Worm (Caenorhabditis elegans) whole organism, young adult: ENCODE measurements around the gene set-2.

Source experiments
- B0035.1 ChIP-seq: sonication (generic microtip); optimal IDR thresholded peaks from 2 replicates; lab custom pipeline; 2016; ENCODE audit warnings: missing genetic modification characterization, mild to moderate bottlenecking, missing compliant biosample characterization, missing genotype, missing genetic modification reagents
- C17E4.6 ChIP-seq: fragments of 200-800 bp; sonication (Bioruptor generic); IDR thresholded peaks from 2 replicates; pipeline ENCODE4 v1.3.6; 2022; ENCODE audit warnings: missing genetic modification reagents, missing genetic modification characterization, missing compliant biosample characterization
- D2030.7 ChIP-seq: fragments of 200-800 bp; sonication (Bioruptor generic); IDR thresholded peaks from 2 replicates; pipeline ENCODE4 v1.3.6; 2022; ENCODE audit warnings: missing genetic modification reagents, missing genetic modification characterization, missing compliant biosample characterization
- F37B4.10 ChIP-seq: fragments of 200-800 bp; sonication (Bioruptor generic); IDR thresholded peaks from 2 replicates; pipeline ENCODE4 v1.3.6; 2022; ENCODE audit warnings: missing genetic modification characterization, missing compliant biosample characterization
- F49E8.2 ChIP-seq: sonication (generic microtip); optimal IDR thresholded peaks from 3 replicates; lab custom pipeline; 2017; ENCODE audit warnings: missing genetic modification characterization, mild to moderate bottlenecking, missing compliant biosample characterization, antibody characterized with exemption, moderate library complexity; ENCODE audit not compliant: insufficient read depth
- F52B5.7 ChIP-seq: sonication (generic microtip); optimal IDR thresholded peaks from 2 replicates; lab custom pipeline; 2016; ENCODE audit warnings: mild to moderate bottlenecking, missing genetic modification characterization, missing compliant biosample characterization
- K11D2.4 ChIP-seq: fragments of 200-800 bp; sonication (Bioruptor generic); IDR thresholded peaks from 2 replicates; pipeline ENCODE4 v1.3.6; 2022; ENCODE audit warnings: missing genetic modification reagents, missing genetic modification characterization, missing compliant biosample characterization
- K12H6.12 ChIP-seq: fragments of 200-800 bp; sonication (Bioruptor generic); optimal IDR thresholded peaks from 2 replicates; lab custom pipeline; 2018; ENCODE audit warnings: mild to moderate bottlenecking, missing genetic modification characterization, missing compliant biosample characterization
- T26A5.8 ChIP-seq: sonication (generic microtip); optimal IDR thresholded peaks from 2 replicates; lab custom pipeline; 2016; ENCODE audit warnings: missing genetic modification characterization, missing compliant biosample characterization
- Y53F4B.3 ChIP-seq: fragments of 200-800 bp; sonication (Bioruptor generic); IDR thresholded peaks from 2 replicates; pipeline ENCODE4 v1.3.6; 2022; ENCODE audit warnings: missing genetic modification reagents, missing genetic modification characterization, missing compliant biosample characterization
- Y56A3A.18 ChIP-seq: fragments of 200-800 bp; sonication (Bioruptor generic); IDR thresholded peaks from 2 replicates; pipeline ENCODE4 v1.3.6; 2022; ENCODE audit warnings: missing genetic modification reagents, missing genetic modification characterization, missing compliant biosample characterization
- aptf-2 ChIP-seq: fragments of 200-800 bp; sonication (Bioruptor generic); conservative IDR thresholded peaks from 2 replicates; pipeline ENCODE4 v1.3.6; 2022; ENCODE audit warnings: missing genetic modification reagents, missing genetic modification characterization, missing compliant biosample characterization
- aptf-3 ChIP-seq: fragments of 200-800 bp; sonication (Bioruptor generic); IDR thresholded peaks from 2 replicates; pipeline ENCODE4 v1.3.6; 2022; ENCODE audit warnings: missing genetic modification characterization, missing compliant biosample characterization
- athp-1 ChIP-seq: sonication (generic microtip); optimal IDR thresholded peaks from 2 replicates; lab custom pipeline; 2017; ENCODE audit warnings: mild to moderate bottlenecking, missing genetic modification characterization, missing compliant biosample characterization
- bed-1 ChIP-seq: fragments of 200-800 bp; sonication (Bioruptor generic); IDR thresholded peaks from 2 replicates; pipeline ENCODE4 v1.3.6; 2022; ENCODE audit warnings: missing genetic modification reagents, missing genetic modification characterization, missing compliant biosample characterization
- bed-2 ChIP-seq: fragments of 200-800 bp; sonication (Bioruptor generic); IDR thresholded peaks from 2 replicates; pipeline ENCODE4 v1.3.6; 2022; ENCODE audit warnings: missing genetic modification reagents, missing genetic modification characterization, missing compliant biosample characterization
- ceh-91 ChIP-seq: fragments of 200-800 bp; sonication (Bioruptor generic); IDR thresholded peaks from 2 replicates; pipeline ENCODE4 v1.3.6; 2022; ENCODE audit warnings: missing genetic modification reagents, missing genetic modification characterization, missing compliant biosample characterization
- chd-7 ChIP-seq: sonication (generic microtip); optimal IDR thresholded peaks from 2 replicates; lab custom pipeline; 2016; ENCODE audit warnings: mild to moderate bottlenecking, missing genetic modification characterization, moderate library complexity, missing compliant biosample characterization
- die-1 ChIP-seq: sonication (generic microtip); optimal IDR thresholded peaks from 2 replicates; lab custom pipeline; 2016; ENCODE audit warnings: missing genotype, mild to moderate bottlenecking, missing genetic modification characterization, missing compliant biosample characterization
- dpl-1 ChIP-seq: fragments of 150-350 bp; optimal IDR thresholded peaks from 2 replicates; lab custom pipeline; 2014; ENCODE audit warnings: missing biosample characterization, missing genetic modification reagents, missing genetic modification characterization
- egl-18 ChIP-seq: fragments of 200-800 bp; sonication (Bioruptor generic); IDR thresholded peaks from 2 replicates; pipeline ENCODE4 v1.3.6; 2022; ENCODE audit warnings: missing genetic modification reagents, missing genetic modification characterization, missing compliant biosample characterization
- egrh-3 ChIP-seq: fragments of 200-800 bp; sonication (Bioruptor generic); IDR thresholded peaks from 2 replicates; pipeline ENCODE4 v1.3.6; 2022; ENCODE audit warnings: missing genetic modification reagents, missing genetic modification characterization, missing compliant biosample characterization
- ekl-4 ChIP-seq: fragments of 200-800 bp; sonication (Bioruptor generic); IDR thresholded peaks from 2 replicates; pipeline ENCODE4 v1.3.6; 2022; ENCODE audit warnings: missing genetic modification reagents, missing genetic modification characterization, missing compliant biosample characterization
- fkh-3 ChIP-seq: sonication (generic microtip); optimal IDR thresholded peaks from 2 replicates; lab custom pipeline; 2016; ENCODE audit warnings: mild to moderate bottlenecking, missing genetic modification characterization, missing compliant biosample characterization
- gei-17 ChIP-seq: fragments of 200-800 bp; sonication (Bioruptor generic); optimal IDR thresholded peaks from 2 replicates; lab custom pipeline; 2018; ENCODE audit warnings: mild to moderate bottlenecking, missing genetic modification characterization, missing compliant biosample characterization
- him-1 ChIP-seq: sonication (generic microtip); optimal IDR thresholded peaks from 2 replicates; lab custom pipeline; 2016; ENCODE audit warnings: missing genotype, missing genetic modification reagents, missing genetic modification characterization, missing compliant biosample characterization
- hlh-12 ChIP-seq: sonication (generic microtip); optimal IDR thresholded peaks from 2 replicates; lab custom pipeline; 2016; ENCODE audit warnings: missing genetic modification characterization, missing compliant biosample characterization
- hmg-1.2 ChIP-seq: fragments of 200-800 bp; sonication (Bioruptor generic); IDR thresholded peaks from 2 replicates; pipeline ENCODE4 v1.3.6; 2022; ENCODE audit warnings: missing genetic modification reagents, missing genetic modification characterization, missing compliant biosample characterization
- hrde-1 ChIP-seq: sonication (generic microtip); optimal IDR thresholded peaks from 2 replicates; lab custom pipeline; 2016; ENCODE audit warnings: missing genetic modification characterization, mild to moderate bottlenecking, missing compliant biosample characterization, moderate library complexity, missing genotype, missing genetic modification reagents, borderline replicate concordance
- lag-1 ChIP-seq: fragments of 200-800 bp; sonication (Bioruptor generic); IDR thresholded peaks from 2 replicates; pipeline ENCODE4 v1.3.6; 2022; ENCODE audit warnings: missing genetic modification reagents, missing genetic modification characterization, missing compliant biosample characterization
- lin-40 ChIP-seq: sonication (generic microtip); optimal IDR thresholded peaks from 2 replicates; lab custom pipeline; 2016; ENCODE audit warnings: missing genetic modification characterization, mild to moderate bottlenecking, missing compliant biosample characterization, missing genotype, missing genetic modification reagents
- lir-1 ChIP-seq: fragments of 200-800 bp; sonication (Bioruptor generic); conservative IDR thresholded peaks from 2 replicates; pipeline ENCODE4 v1.3.6; 2022; ENCODE audit warnings: missing genetic modification reagents, missing genetic modification characterization, missing compliant biosample characterization
- lsy-27 ChIP-seq: sonication (generic microtip); optimal IDR thresholded peaks from 2 replicates; lab custom pipeline; 2017; ENCODE audit warnings: missing genetic modification characterization, mild to moderate bottlenecking, missing compliant biosample characterization, antibody characterized with exemption, missing genotype, borderline replicate concordance; ENCODE audit not compliant: insufficient read depth
- madf-6 ChIP-seq: fragments of 200-800 bp; sonication (Bioruptor generic); IDR thresholded peaks from 2 replicates; pipeline ENCODE4 v1.3.6; 2022; ENCODE audit warnings: missing genetic modification reagents, missing genetic modification characterization, missing compliant biosample characterization
- madf-8 ChIP-seq: fragments of 200-800 bp; sonication (Bioruptor generic); conservative IDR thresholded peaks from 2 replicates; pipeline ENCODE4 v1.3.6; 2022; ENCODE audit warnings: missing genetic modification reagents, missing genetic modification characterization, missing compliant biosample characterization
- nfya-2 ChIP-seq: fragments of 200-800 bp; sonication (Bioruptor generic); IDR thresholded peaks from 2 replicates; pipeline ENCODE4 v1.3.6; 2022; ENCODE audit warnings: missing genetic modification reagents, missing genetic modification characterization, missing compliant biosample characterization
- nfyb-1 ChIP-seq: fragments of 200-800 bp; sonication (Bioruptor generic); IDR thresholded peaks from 2 replicates; pipeline ENCODE4 v1.3.6; 2022; ENCODE audit warnings: missing genetic modification reagents, missing genetic modification characterization, missing compliant biosample characterization
- nhr-90 ChIP-seq: sonication (generic microtip); optimal IDR thresholded peaks from 2 replicates; lab custom pipeline; 2016; ENCODE audit warnings: missing genotype, mild to moderate bottlenecking, missing genetic modification characterization, missing compliant biosample characterization
- pbrm-1 ChIP-seq: fragments of 200-800 bp; sonication (Bioruptor generic); IDR thresholded peaks from 2 replicates; pipeline ENCODE4 v1.3.6; 2022; ENCODE audit warnings: missing genetic modification reagents, missing genetic modification characterization, missing compliant biosample characterization
- pha-4 ChIP-seq: fragments of 150-350 bp; sonication (generic microtip); optimal IDR thresholded peaks from 2 replicates; lab custom pipeline; 2014; ENCODE audit warnings: missing biosample characterization, missing genetic modification reagents, missing genetic modification characterization
- sdz-38 ChIP-seq: sonication (generic microtip); optimal IDR thresholded peaks from 2 replicates; lab custom pipeline; 2016; ENCODE audit warnings: missing genotype, missing genetic modification characterization, missing compliant biosample characterization
- somi-1 ChIP-seq: fragments of 200-800 bp; sonication (Bioruptor generic); optimal IDR thresholded peaks from 2 replicates; lab custom pipeline; 2018; ENCODE audit warnings: mild to moderate bottlenecking, missing genetic modification characterization, missing compliant biosample characterization
- tbp1 ChIP-seq: fragments of 200-800 bp; sonication (Bioruptor generic); optimal IDR thresholded peaks from 2 replicates; lab custom pipeline; 2018; ENCODE audit warnings: mild to moderate bottlenecking, missing genetic modification characterization, missing compliant biosample characterization
- unc-130 ChIP-seq: sonication (generic microtip); optimal IDR thresholded peaks from 2 replicates; lab custom pipeline; 2016; ENCODE audit warnings: missing genetic modification reagents, missing genetic modification characterization, missing compliant biosample characterization
- xnd-1 ChIP-seq: sonication (generic microtip); optimal IDR thresholded peaks from 2 replicates; lab custom pipeline; 2016; ENCODE audit warnings: missing genotype, missing genetic modification reagents, missing genetic modification characterization, missing compliant biosample characterization
- ztf-22 ChIP-seq: fragments of 200-800 bp; sonication (Bioruptor generic); optimal IDR thresholded peaks from 2 replicates; lab custom pipeline; 2018; ENCODE audit warnings: mild to moderate bottlenecking, missing genetic modification characterization, moderate library complexity, missing compliant biosample characterization
- ztf-28 ChIP-seq: fragments of 200-800 bp; sonication (Bioruptor generic); IDR thresholded peaks from 2 replicates; pipeline ENCODE4 v1.3.6; 2022; ENCODE audit warnings: missing genetic modification reagents, missing genetic modification characterization, missing compliant biosample characterization
- ztf-3 ChIP-seq: fragments of 200-800 bp; sonication (Bioruptor generic); optimal IDR thresholded peaks from 2 replicates; lab custom pipeline; 2018; ENCODE audit warnings: mild to moderate bottlenecking, missing genetic modification characterization, missing compliant biosample characterization

The set-2 gene

ce11 chrIII:4930154-4930679 lies at the start of gene set-2:
Gene set-2 (minus strand): TSS chrIII:4930204.
- TF ChIP-seq pbrm-1 (peak; percentile 65; the same call in 1 of the 2 replicates), lag-1 (GFP tag; lab: Robert Waterston, UW) (no peak), Y53F4B.3 (GFP tag; lab: Robert Waterston, UW) (no peak), T26A5.8 (tag; lab: Kevin White, UChicago) (no peak), F52B5.7 (no peak), aptf-3 (no peak), lir-1 (peak; percentile 84), bed-1 (GFP tag; lab: Robert Waterston, UW) (0 out of 2 replicates have a peak, but pooled peaks have one; percentile 79), F37B4.10 (GFP tag; lab: Robert Waterston, UW) (no peak), hrde-1 (tag; lab: Kevin White, UChicago) (peak; percentile 45), him-1 (tag; lab: Kevin White, UChicago) (peak; percentile 3), B0035.1 (tag; lab: Kevin White, UChicago) (no peak), aptf-2 (GFP tag; lab: Robert Waterston, UW) (0 out of 2 replicates have a peak, but pooled peaks have one; percentile 41), nhr-90 (tag; lab: Kevin White, UChicago) (no peak), nfya-2 (GFP tag; lab: Robert Waterston, UW) (no peak), madf-8 (peak; percentile 77), madf-6 (GFP tag; lab: Robert Waterston, UW) (peak; percentile 88), hmg-1.2 (peak; percentile 48), K12H6.12 (tag; lab: Kevin White, UChicago) (peak; percentile 59), fkh-3 (tag; lab: Kevin White, UChicago) (no peak), ztf-22 (GFP tag; lab: Kevin White, UChicago) (no peak), pha-4 (no peak), ztf-3 (GFP tag; lab: Kevin White, UChicago) (no peak), dpl-1 (GFP tag; lab: Kevin White, UChicago) (peak; percentile 92), somi-1 (GFP tag; lab: Kevin White, UChicago) (no peak), ztf-28 (GFP tag; lab: Robert Waterston, UW) (peak; percentile 81; the same call in 1 of the 2 replicates), hlh-12 (tag; lab: Kevin White, UChicago) (no peak), nfyb-1 (peak; percentile 76), lin-40 (tag; lab: Kevin White, UChicago) (peak; percentile 28), Y56A3A.18 (GFP tag; lab: Robert Waterston, UW) (no peak), chd-7 (tag; lab: Kevin White, UChicago) (peak; percentile 19), gei-17 (GFP tag; lab: Kevin White, UChicago) (no peak), athp-1 (peak; percentile 75), D2030.7 (GFP tag; lab: Robert Waterston, UW) (peak; percentile 80), bed-2 (GFP tag; lab: Robert Waterston, UW) (peak; percentile 92), egrh-3 (GFP tag; lab: Robert Waterston, UW) (peak; percentile 43; the same call in 1 of the 2 replicates), tbp1 (GFP tag; lab: Kevin White, UChicago) (peak; percentile 48), die-1 (tag; lab: Kevin White, UChicago) (no peak), egl-18 (GFP tag; lab: Robert Waterston, UW) (no peak), unc-130 (GFP tag; lab: Kevin White, UChicago) (peak; percentile 95), lsy-27 (tag; lab: Kevin White, UChicago) (no peak), ekl-4 (GFP tag; lab: Robert Waterston, UW) (peak; percentile 65; the same call in 1 of the 2 replicates), K11D2.4 (peak; percentile 58; the same call in 1 of the 2 replicates), sdz-38 (no peak), xnd-1 (peak; percentile 58), ceh-91 (GFP tag; lab: Robert Waterston, UW) (peak; percentile 82), F49E8.2 (tag; lab: Kevin White, UChicago) (no peak), C17E4.6 (GFP tag; lab: Robert Waterston, UW) (peak; percentile 59; the same call in 1 of the 2 replicates)
